Fruit fly (Drosophila melanogaster): ENCODE measurements around the gene CG33285.

CG33285 gene

dm6 chr3L:21053763-21054162 is 35.0 kb downstream of the CG33285 start (continued):
- peak; percentile 91 for TF ChIP-seq CG17359 (tag; optimal IDR thresholded peaks at IDR 0.05)
- TF ChIP-seq sc (optimal IDR thresholded peaks at IDR 0.05), result no peak
- TF ChIP-seq sc (GFP tag; optimal IDR thresholded peaks at IDR 0.05), result peak; percentile 38
- TF ChIP-seq Hmx (GFP tag; optimal IDR thresholded peaks at IDR 0.05), result peak; percentile 23
- peak; percentile 82 for TF ChIP-seq Ssrp (tag; optimal IDR thresholded peaks at IDR 0.05)
- no peak for TF ChIP-seq Doc2 (GFP tag; IDR thresholded peaks at IDR 0.05)
- TF ChIP-seq ssp (GFP tag; IDR thresholded peaks at IDR 0.05), result peak; percentile 59
- peak; percentile 91 for TF ChIP-seq vvl (GFP tag; IDR thresholded peaks at IDR 0.05)
- peak; percentile 40 for TF ChIP-seq CG12236 (GFP tag; optimal IDR thresholded peaks at IDR 0.05)
- peak; percentile 82 for TF ChIP-seq Atf6 (GFP tag; IDR thresholded peaks at IDR 0.05)
- peak; percentile 68 for TF ChIP-seq sens-2 (GFP tag; IDR thresholded peaks at IDR 0.05)
- TF ChIP-seq lmd (GFP tag; IDR thresholded peaks at IDR 0.05), result peak; percentile 69
- TF ChIP-seq HLH4C (GFP tag; IDR thresholded peaks at IDR 0.05; ENCODE audit: partially characterized antibody), result no peak
- TF ChIP-seq vfl (GFP tag; optimal IDR thresholded peaks at IDR 0.05), result no peak
- peak; percentile 75 for TF ChIP-seq CG8924 (tag; optimal IDR thresholded peaks at IDR 0.05)
- TF ChIP-seq pan (optimal IDR thresholded peaks at IDR 0.05), result no peak
- peak in 1 of 2 experiments; percentile 82 for TF ChIP-seq pan (GFP tag; optimal IDR thresholded peaks at IDR 0.05 in 1 of 2, IDR thresholded peaks at IDR 0.05 in 1 of 2)
- no peak for TF ChIP-seq unc-4 (GFP tag; IDR thresholded peaks at IDR 0.05; ENCODE audit: partially characterized antibody)
- TF ChIP-seq CG8359 (GFP tag; optimal IDR thresholded peaks at IDR 0.05; ENCODE audit: borderline replicate concordance), result no peak
- peak; percentile 79 for TF ChIP-seq CG7839 (tag; optimal IDR thresholded peaks at IDR 0.05)
- peak; percentile 77 for TF ChIP-seq CG2120 (GFP tag; optimal IDR thresholded peaks at IDR 0.05)
- peak; percentile 54 for TF ChIP-seq Bteb2 (GFP tag; optimal IDR thresholded peaks at IDR 0.05)
- TF ChIP-seq Opbp (GFP tag; IDR thresholded peaks at IDR 0.05; ENCODE audit: partially characterized antibody), result no peak
- peak; percentile 28 for TF ChIP-seq CrebB (tag; optimal IDR thresholded peaks at IDR 0.05)
- TF ChIP-seq HLH3B (GFP tag; IDR thresholded peaks at IDR 0.05), result peak; percentile 85
- TF ChIP-seq CG17385 (GFP tag; optimal IDR thresholded peaks at IDR 0.05), result peak; percentile 76
- peak; percentile 44 for TF ChIP-seq Side (GFP tag; optimal IDR thresholded peaks at IDR 0.05)
- peak; percentile 84 for TF ChIP-seq CG2712 (tag; optimal IDR thresholded peaks at IDR 0.05)
- TF ChIP-seq ERR (GFP tag; optimal IDR thresholded peaks at IDR 0.05), result no peak
- peak; percentile 15 for TF ChIP-seq cato (GFP tag; optimal IDR thresholded peaks at IDR 0.05; ENCODE audit: borderline replicate concordance)
- TF ChIP-seq p53 (GFP tag; optimal IDR thresholded peaks at IDR 0.05), result no peak
- no peak for TF ChIP-seq ato (GFP tag; IDR thresholded peaks at IDR 0.05; ENCODE audit: partially characterized antibody)
- TF ChIP-seq Asciz (GFP tag; optimal IDR thresholded peaks at IDR 0.05), result peak; percentile 84
- peak; percentile 87 for TF ChIP-seq dmrt99B (tag; optimal IDR thresholded peaks at IDR 0.05)
- no peak for TF ChIP-seq trh (GFP tag; optimal IDR thresholded peaks at IDR 0.05)
- TF ChIP-seq sr (GFP tag; IDR thresholded peaks at IDR 0.05), result peak; percentile 87
- peak; percentile 83 for TF ChIP-seq phol (tag; optimal IDR thresholded peaks at IDR 0.05)
- peak; percentile 76 for TF ChIP-seq CG9727 (GFP tag; optimal IDR thresholded peaks at IDR 0.05)
- peak; percentile 81 for TF ChIP-seq nmo (GFP tag; optimal IDR thresholded peaks at IDR 0.05)
- TF ChIP-seq cad (GFP tag; optimal IDR thresholded peaks at IDR 0.05), result no peak
- peak; percentile 70 for TF ChIP-seq D19A (tag; optimal IDR thresholded peaks at IDR 0.05)
- TF ChIP-seq CG9797 (GFP tag; optimal IDR thresholded peaks at IDR 0.05), result no peak
- no peak for TF ChIP-seq en (GFP tag; optimal IDR thresholded peaks at IDR 0.05)
- TF ChIP-seq knrl (GFP tag; IDR thresholded peaks at IDR 0.05; ENCODE audit: partially characterized antibody), result no peak
- TF ChIP-seq H2.0 (GFP tag; IDR thresholded peaks at IDR 0.05), result peak; percentile 67
- TF ChIP-seq luna (GFP tag; optimal IDR thresholded peaks at IDR 0.05), result no peak
- peak; percentile 39; the same call in 1 of the 2 replicates for TF ChIP-seq CG10321 (GFP tag; IDR thresholded peaks at IDR 0.05)
- TF ChIP-seq CG14014 (GFP tag; IDR thresholded peaks at IDR 0.05), result peak; percentile 51; the same call in 1 of the 2 replicates
- no peak for TF ChIP-seq CG14860 (GFP tag; IDR thresholded peaks at IDR 0.05; ENCODE audit: partially characterized antibody)
- peak; percentile 39; the same call in 1 of the 3 replicates for TF ChIP-seq CG7357 (GFP tag; IDR thresholded peaks at IDR 0.05)
- TF ChIP-seq yki (optimal IDR thresholded peaks at IDR 0.05), result no peak
- peak; percentile 24 for TF ChIP-seq Dad (GFP tag; optimal IDR thresholded peaks at IDR 0.05)

Measured in whole organism, embryonic.